Fruit fly (Drosophila melanogaster) whole organism, prepupa: Measurements from ENCODE around the gene Cht11.

Experiments used
- CG16779 ChIP-seq: fragments of 200-800 bp; sonication (Bioruptor generic); optimal IDR thresholded peaks from 3 replicates; lab custom pipeline; 2017; ENCODE audit warnings: missing biosample characterization, mild to moderate bottlenecking, missing genetic modification characterization
- CG8119 ChIP-seq: fragments of 200-800 bp; sonication (Bioruptor generic); IDR thresholded peaks from 3 replicates; pipeline ENCODE4 v1.3.6; 2022; ENCODE audit warnings: missing biosample characterization, missing genetic modification characterization
- fkh ChIP-seq: fragments of 200-800 bp; sonication (Bioruptor generic); optimal IDR thresholded peaks from 3 replicates; lab custom pipeline; 2017; ENCODE audit warnings: missing biosample characterization, mild to moderate bottlenecking, missing genetic modification characterization, moderate library complexity

dm6 chrX:6898147-6898546, 48.8 kb upstream of the Cht11 start:
- no peak for TF ChIP-seq fkh (GFP tag; lab: Kevin White, UChicago)
- no peak for TF ChIP-seq CG16779
- TF ChIP-seq CG8119 (GFP tag; lab: Robert Waterston, UW): 0 out of 3 replicates have a peak, but pooled peaks have one; percentile 25
